Worm (Caenorhabditis elegans) whole organism, mixed stage, embryonic: ENCODE results near the gene lat-1.

ENCODE experiments used
- nhr-28 ChIP-seq: fragments of 150-350 bp; optimal IDR thresholded peaks from 2 replicates; lab custom pipeline; 2014; ENCODE audit warnings: missing biosample characterization, missing genetic modification characterization
- snpc-4 ChIP-seq: fragments of 150-350 bp; optimal IDR thresholded peaks from 2 replicates; lab custom pipeline; 2014; ENCODE audit warnings: missing biosample characterization, missing genetic modification characterization

- TF ChIP-seq nhr-28 (tag; lab: Kevin White, UChicago) (no peak), snpc-4 (tag; lab: Kevin White, UChicago) (no peak)
These were observed 52.0 kb downstream of the lat-1 start for ce11 chrII:8948640-8949039.
